Fruit fly (Drosophila melanogaster) whole organism, embryonic: Measurements from ENCODE around the gene CG46439.
A peak's percentile ranks its signal among the peaks of the same experiment; 100 is the strongest.

Experiments used
- CG10366 ChIP-seq: fragments of 200-800 bp; sonication (Bioruptor generic); IDR thresholded peaks from 2 replicates; pipeline ENCODE4 v1.3.6; 2022; ENCODE audit warnings: missing biosample characterization, missing genetic modification characterization
- CG11696 ChIP-seq: fragments of 200-800 bp; sonication (Bioruptor generic); IDR thresholded peaks from 2 replicates; pipeline ENCODE4 v1.3.6; 2022; ENCODE audit warnings: missing biosample characterization, missing genetic modification characterization
- CG12155 ChIP-seq: fragments of 200-800 bp; sonication (Bioruptor generic); optimal IDR thresholded peaks from 3 replicates; lab custom pipeline; 2016; ENCODE audit warnings: missing biosample characterization, missing genetic modification characterization
- CG12769 ChIP-seq: fragments of 200-800 bp; sonication (Bioruptor generic); optimal IDR thresholded peaks from 2 replicates; lab custom pipeline; 2019; ENCODE audit warnings: missing biosample characterization, mild to moderate bottlenecking, missing genetic modification characterization, moderate library complexity
- CG12942 ChIP-seq: fragments of 200-800 bp; sonication (Bioruptor generic); optimal IDR thresholded peaks from 3 replicates; lab custom pipeline; 2016; ENCODE audit warnings: missing biosample characterization, missing genetic modification characterization
- CG13624 ChIP-seq: fragments of 200-800 bp; sonication (Bioruptor generic); optimal IDR thresholded peaks from 2 replicates; lab custom pipeline; 2016; ENCODE audit warnings: missing biosample characterization, missing genetic modification characterization
- CG15696 ChIP-seq: fragments of 200-800 bp; sonication (Bioruptor generic); optimal IDR thresholded peaks from 2 replicates; lab custom pipeline; 2019; ENCODE audit warnings: missing biosample characterization, mild to moderate bottlenecking, missing genetic modification characterization, moderate library complexity
- CG17186 ChIP-seq: fragments of 200-800 bp; sonication (Bioruptor generic); optimal IDR thresholded peaks from 3 replicates; lab custom pipeline; 2017; ENCODE audit warnings: missing biosample characterization, missing genetic modification reagents, missing genetic modification characterization
- CG17328 ChIP-seq: fragments of 200-800 bp; sonication (Bioruptor generic); IDR thresholded peaks from 2 replicates; pipeline ENCODE4 v1.3.6; 2022; ENCODE audit warnings: missing biosample characterization, missing genetic modification characterization
- CG17912 ChIP-seq: fragments of 200-800 bp; sonication (Bioruptor generic); optimal IDR thresholded peaks from 2 replicates; lab custom pipeline; 2018; ENCODE audit warnings: missing biosample characterization, mild to moderate bottlenecking, missing genetic modification characterization
- CG18011 ChIP-seq: fragments of 200-800 bp; sonication (Bioruptor generic); optimal IDR thresholded peaks from 2 replicates; lab custom pipeline; 2017; ENCODE audit warnings: missing biosample characterization, missing genetic modification characterization, mild to moderate bottlenecking, moderate library complexity, missing genotype
- CG3847 ChIP-seq: fragments of 200-800 bp; sonication (Bioruptor generic); IDR thresholded peaks from 2 replicates; pipeline ENCODE4 v1.3.6; 2022; ENCODE audit warnings: missing biosample characterization, missing genetic modification characterization
- CG4404 ChIP-seq: fragments of 200-800 bp; sonication (Bioruptor generic); IDR thresholded peaks from 2 replicates; pipeline ENCODE4 v1.3.6; 2022; ENCODE audit warnings: missing biosample characterization, missing genetic modification characterization
- CG6654 ChIP-seq: fragments of 200-800 bp; sonication (Bioruptor generic); optimal IDR thresholded peaks from 2 replicates; lab custom pipeline; 2017; ENCODE audit warnings: missing biosample characterization, mild to moderate bottlenecking, missing genetic modification characterization
- CG7357 ChIP-seq: fragments of 200-800 bp; sonication (Bioruptor generic); IDR thresholded peaks from 3 replicates; pipeline ENCODE4 v1.3.6; 2022; ENCODE audit warnings: missing biosample characterization, missing genetic modification characterization
- CG7372 ChIP-seq: fragments of 200-800 bp; sonication (Bioruptor generic); IDR thresholded peaks from 2 replicates; pipeline ENCODE4 v1.3.6; 2022; ENCODE audit warnings: missing biosample characterization, missing genetic modification characterization
- CTCF ChIP-seq: fragments of 200-800 bp; sonication (Bioruptor generic); optimal IDR thresholded peaks from 2 replicates; lab custom pipeline; 2017; ENCODE audit warnings: missing biosample characterization, mild to moderate bottlenecking, missing genetic modification characterization, moderate library complexity
- Dip3 ChIP-seq: fragments of 200-800 bp; sonication (Bioruptor generic); optimal IDR thresholded peaks from 3 replicates; lab custom pipeline; 2016; ENCODE audit warnings: missing biosample characterization, missing genetic modification characterization
- Dll ChIP-seq: fragments of 200-800 bp; sonication (Bioruptor generic); IDR thresholded peaks from 4 replicates; pipeline ENCODE4 v1.3.6; 2022; ENCODE audit warnings: missing biosample characterization, missing genetic modification characterization; ENCODE audit not compliant: partially characterized antibody
- E2f2 ChIP-seq: fragments of 200-800 bp; sonication (Bioruptor generic); IDR thresholded peaks from 2 replicates; pipeline ENCODE4 v1.3.6; 2022; ENCODE audit warnings: missing biosample characterization, missing genetic modification characterization
- ERR ChIP-seq: fragments of 200-800 bp; sonication (Bioruptor generic); optimal IDR thresholded peaks from 2 replicates; lab custom pipeline; 2016; ENCODE audit warnings: missing biosample characterization, missing genetic modification characterization
- Ets97D ChIP-seq: fragments of 200-800 bp; sonication (Bioruptor generic); optimal IDR thresholded peaks from 3 replicates; lab custom pipeline; 2016; ENCODE audit warnings: missing biosample characterization, missing genetic modification characterization
- HLH4C ChIP-seq: fragments of 200-800 bp; sonication (Bioruptor generic); IDR thresholded peaks from 3 replicates; pipeline ENCODE4 v1.3.6; 2022; ENCODE audit warnings: missing biosample characterization, missing genetic modification characterization; ENCODE audit not compliant: partially characterized antibody
- HLHmδ ChIP-seq: fragments of 200-800 bp; sonication (Bioruptor generic); optimal IDR thresholded peaks from 2 replicates; lab custom pipeline; 2018; ENCODE audit warnings: missing biosample characterization, mild to moderate bottlenecking, missing genetic modification characterization, moderate library complexity
- Hr3 ChIP-seq: fragments of 200-800 bp; sonication (Bioruptor generic); optimal IDR thresholded peaks from 3 replicates; lab custom pipeline; 2016; ENCODE audit warnings: missing biosample characterization, missing genetic modification characterization
- Hr51 ChIP-seq, 2 experiments: fragments of 200-800 bp; sonication (Bioruptor generic); optimal IDR thresholded peaks; 2 replicates in 1 of 2; 3 replicates in 1 of 2; lab custom pipeline; 2016 to 2018; ENCODE audit warnings: missing biosample characterization in 2 of 2, missing genetic modification characterization in 2 of 2, mild to moderate bottlenecking in 1 of 2, moderate library complexity in 1 of 2
- Mad ChIP-seq: fragments of 200-800 bp; sonication (Bioruptor generic); optimal IDR thresholded peaks from 2 replicates; lab custom pipeline; 2016; ENCODE audit warnings: missing biosample characterization, missing genetic modification characterization
- Meics ChIP-seq: fragments of 200-800 bp; sonication (Bioruptor generic); optimal IDR thresholded peaks from 2 replicates; lab custom pipeline; 2017; ENCODE audit warnings: missing biosample characterization, mild to moderate bottlenecking, missing genetic modification characterization
- Oli ChIP-seq: fragments of 200-800 bp; sonication (Bioruptor generic); optimal IDR thresholded peaks from 2 replicates; lab custom pipeline; 2018; ENCODE audit warnings: missing biosample characterization, mild to moderate bottlenecking, missing genetic modification characterization, moderate library complexity
- Ravus ChIP-seq: fragments of 200-800 bp; sonication (Bioruptor generic); IDR thresholded peaks from 2 replicates; pipeline ENCODE4 v1.3.6; 2022; ENCODE audit warnings: missing biosample characterization, missing genetic modification characterization
- Vsx1 ChIP-seq: fragments of 200-800 bp; sonication (Bioruptor generic); optimal IDR thresholded peaks from 2 replicates; lab custom pipeline; 2017; ENCODE audit warnings: missing biosample characterization, mild to moderate bottlenecking, missing genetic modification characterization, missing genetic modification reagents
- ac ChIP-seq: fragments of 200-800 bp; sonication (Bioruptor generic); optimal IDR thresholded peaks from 3 replicates; lab custom pipeline; 2017; ENCODE audit warnings: missing biosample characterization, mild to moderate bottlenecking, missing genetic modification characterization
- ara ChIP-seq: fragments of 200-800 bp; sonication (Bioruptor generic); IDR thresholded peaks from 2 replicates; pipeline ENCODE4 v1.3.6; 2022; ENCODE audit warnings: missing biosample characterization, missing genetic modification characterization
- ash1 ChIP-seq: fragments of 200-800 bp; sonication (Bioruptor generic); optimal IDR thresholded peaks from 2 replicates; lab custom pipeline; 2018; ENCODE audit warnings: missing biosample characterization, mild to moderate bottlenecking, missing genetic modification characterization
- chinmo ChIP-seq: fragments of 200-800 bp; sonication (Bioruptor generic); IDR thresholded peaks from 4 replicates; pipeline ENCODE4 v1.3.6; 2022; ENCODE audit warnings: missing biosample characterization, missing genetic modification characterization; ENCODE audit not compliant: partially characterized antibody
- esg ChIP-seq: fragments of 200-800 bp; sonication (Bioruptor generic); conservative IDR thresholded peaks from 2 replicates; pipeline ENCODE4 v1.3.6; 2022; ENCODE audit warnings: missing biosample characterization, missing genetic modification characterization
- fd102C ChIP-seq: fragments of 200-800 bp; sonication (Bioruptor generic); optimal IDR thresholded peaks from 2 replicates; lab custom pipeline; 2018; ENCODE audit warnings: missing biosample characterization, mild to moderate bottlenecking, missing genetic modification characterization, moderate library complexity
- gce ChIP-seq: fragments of 200-800 bp; sonication (Bioruptor generic); IDR thresholded peaks from 3 replicates; pipeline ENCODE4 v1.3.6; 2022; ENCODE audit warnings: missing biosample characterization, missing genetic modification characterization
- inv ChIP-seq: fragments of 200-800 bp; sonication (Bioruptor generic); IDR thresholded peaks from 2 replicates; pipeline ENCODE4 v1.3.6; 2022; ENCODE audit warnings: missing biosample characterization, missing genetic modification characterization; ENCODE audit not compliant: partially characterized antibody
- lola ChIP-seq, 3 experiments: fragments of >200 bp in 2 of 3; fragments of 200-800 bp in 1 of 3; sonication (Bioruptor generic) in 1 of 3; optimal IDR thresholded peaks; 2 replicates each; lab custom pipeline; 2017 to 2019; ENCODE audit warnings: missing biosample characterization in 3 of 3, missing genetic modification characterization in 3 of 3, mild to moderate bottlenecking in 1 of 3, moderate library complexity in 1 of 3
- pan ChIP-seq, 4 experiments: fragments of >200 bp in 3 of 4; fragments of 200-800 bp in 1 of 4; sonication (Bioruptor generic) in 1 of 4; optimal IDR thresholded peaks in 3 of 4; IDR thresholded peaks in 1 of 4; 2 replicates each; pipeline versions ENCODE4 v1.3.6 to Lab custom; 2017 to 2022; ENCODE audit warnings: missing biosample characterization in 2 of 4, missing genetic modification characterization in 2 of 4, mixed read lengths in 1 of 4
- pnt ChIP-seq: fragments of 200-800 bp; sonication (Bioruptor generic); optimal IDR thresholded peaks from 3 replicates; lab custom pipeline; 2016; ENCODE audit warnings: missing biosample characterization, missing genetic modification characterization
- repo ChIP-seq: fragments of 200-800 bp; sonication (Bioruptor generic); optimal IDR thresholded peaks from 2 replicates; lab custom pipeline; 2016; ENCODE audit warnings: missing biosample characterization, missing genetic modification characterization
- tio ChIP-seq: fragments of 200-800 bp; sonication (Bioruptor generic); optimal IDR thresholded peaks from 2 replicates; lab custom pipeline; 2017; ENCODE audit warnings: missing biosample characterization, missing genetic modification characterization, inconsistent platforms
- trem ChIP-seq: fragments of 200-800 bp; optimal IDR thresholded peaks from 3 replicates; lab custom pipeline; 2019; ENCODE audit warnings: missing biosample characterization, mild to moderate bottlenecking, missing genetic modification characterization, moderate library complexity
- vfl ChIP-seq: fragments of 200-800 bp; sonication (Bioruptor generic); optimal IDR thresholded peaks from 2 replicates; lab custom pipeline; 2016; ENCODE audit warnings: missing biosample characterization, missing genetic modification characterization
- zen ChIP-seq: fragments of 200-800 bp; sonication (Bioruptor generic); optimal IDR thresholded peaks from 3 replicates; lab custom pipeline; 2018; ENCODE audit warnings: missing biosample characterization, mild to moderate bottlenecking, missing genetic modification characterization, moderate library complexity
- zfh1 ChIP-seq: fragments of 200-800 bp; sonication (Bioruptor generic); IDR thresholded peaks from 3 replicates; pipeline ENCODE4 v1.3.6; 2022; ENCODE audit warnings: missing biosample characterization, missing genetic modification characterization

CG46439 gene

DNA sequence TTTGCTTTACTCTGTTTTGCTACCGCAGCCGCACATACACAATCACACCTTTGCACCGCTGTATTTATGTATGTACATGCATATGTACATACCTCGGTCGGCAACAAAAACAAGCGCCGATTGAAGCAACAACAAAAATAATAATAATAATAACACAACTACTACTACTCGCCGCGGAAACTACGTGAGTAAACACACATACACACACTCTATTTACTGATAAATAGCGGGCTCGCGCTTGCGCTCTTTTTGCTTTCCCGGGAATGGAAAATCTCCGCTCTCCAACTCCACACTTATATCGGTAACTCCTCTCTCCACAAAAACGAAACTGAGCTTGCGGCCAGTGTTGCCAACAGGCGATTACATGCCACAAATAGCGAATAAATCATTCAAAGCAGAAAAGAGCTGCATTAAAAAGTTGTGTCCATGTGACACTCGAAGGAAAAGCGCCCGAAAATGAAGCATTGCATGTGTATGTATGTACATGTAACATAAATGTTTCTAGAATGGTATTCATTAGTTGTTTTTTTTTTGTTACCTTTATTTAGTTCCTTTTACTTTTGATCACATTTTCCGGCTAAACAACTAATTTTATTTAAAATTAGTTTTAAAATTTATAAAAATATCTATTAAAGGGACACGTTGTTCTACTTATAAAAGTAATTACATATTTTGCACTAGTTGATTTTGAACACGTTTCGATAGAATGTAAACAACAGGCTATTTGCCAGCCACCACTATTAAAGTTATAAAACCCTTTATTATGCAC is 22.8 kb upstream of the CG46439 start (continued):
- TF ChIP-seq CG3847 (GFP tag; lab: Robert Waterston, UW): peak; percentile 54
- 0 out of 2 replicates have a peak, but pooled peaks have one; percentile 26 for TF ChIP-seq CG11696 (GFP tag; lab: Robert Waterston, UW)
- peak; percentile 17 for TF ChIP-seq ERR (GFP tag; lab: Kevin White, UChicago)
- peak; percentile 79 for TF ChIP-seq ash1 (GFP tag; lab: Kevin White, UChicago)
- peak; percentile 24; the same call in 1 of the 2 replicates for TF ChIP-seq CG10366 (GFP tag; lab: Robert Waterston, UW)
- TF ChIP-seq HLH4C (GFP tag; lab: Robert Waterston, UW): no peak
- no peak for TF ChIP-seq Ravus (GFP tag; lab: Robert Waterston, UW)
- TF ChIP-seq CG4404 (GFP tag; lab: Robert Waterston, UW): peak; percentile 25; the same call in 1 of the 2 replicates
- TF ChIP-seq CG15696 (tag; lab: Kevin White, UChicago): peak; percentile 88
- TF ChIP-seq CG17912 (GFP tag; lab: Kevin White, UChicago): peak; percentile 92
- no peak for TF ChIP-seq CG7357 (GFP tag; lab: Robert Waterston, UW)
- peak; percentile 81 for TF ChIP-seq HLHmδ (GFP tag; lab: Kevin White, UChicago)
- peak; percentile 71 for TF ChIP-seq Vsx1 (GFP tag; lab: Kevin White, UChicago)
- TF ChIP-seq Dll (GFP tag; lab: Robert Waterston, UW): no peak
- TF ChIP-seq CG6654 (GFP tag; lab: Kevin White, UChicago): no peak
- no peak for TF ChIP-seq esg (GFP tag; lab: Robert Waterston, UW)
- no peak for TF ChIP-seq trem (tag; lab: Kevin White, UChicago)
- TF ChIP-seq CG12155 (GFP tag; lab: Kevin White, UChicago): peak; percentile 61
- peak; percentile 98 for TF ChIP-seq chinmo (GFP tag; lab: Robert Waterston, UW)
- TF ChIP-seq CG12942 (GFP tag; lab: Kevin White, UChicago): peak; percentile 44
- TF ChIP-seq CG17328: peak; percentile 69
- peak; percentile 8 for TF ChIP-seq Ets97D (GFP tag; lab: Kevin White, UChicago)
- TF ChIP-seq Dip3 (GFP tag; lab: Kevin White, UChicago): peak; percentile 31
- peak; percentile 49 for TF ChIP-seq repo (GFP tag; lab: Kevin White, UChicago)
- peak; percentile 6 for TF ChIP-seq CTCF (GFP tag; lab: Kevin White, UChicago)
- TF ChIP-seq CG12769: peak; percentile 91
- TF ChIP-seq lola (GFP tag; optimal IDR thresholded peaks at IDR 0.05; lab: Kevin White, UChicago): peak in 1 of 3 experiments; percentile 18
- TF ChIP-seq Hr51 (GFP tag; optimal IDR thresholded peaks at IDR 0.05; lab: Kevin White, UChicago): peak; percentile 48 to 76
- no peak for TF ChIP-seq inv
- TF ChIP-seq pan (optimal IDR thresholded peaks at IDR 0.05; lab: Kevin White, UChicago): no peak
- TF ChIP-seq pan (GFP tag; optimal IDR thresholded peaks at IDR 0.05 in 1 of 2, IDR thresholded peaks at IDR 0.05 in 1 of 2): peak in 1 of 2 experiments; percentile 47
- TF ChIP-seq tio (GFP tag; lab: Kevin White, UChicago): no peak
- TF ChIP-seq Mad: peak; percentile 7
- TF ChIP-seq vfl (GFP tag; lab: Kevin White, UChicago): peak; percentile 24
- TF ChIP-seq fd102C (GFP tag; lab: Kevin White, UChicago): peak; percentile 88
- TF ChIP-seq gce: 0 out of 3 replicates have a peak, but pooled peaks have one; percentile 47
- TF ChIP-seq ac: peak; percentile 70
- TF ChIP-seq CG7372 (GFP tag; lab: Robert Waterston, UW): no peak
- TF ChIP-seq pnt (GFP tag; lab: Kevin White, UChicago): peak; percentile 48
- TF ChIP-seq zen (tag; lab: Kevin White, UChicago): peak; percentile 31
- TF ChIP-seq ara (GFP tag; lab: Robert Waterston, UW): peak; percentile 76
- TF ChIP-seq zfh1: peak; percentile 77
- peak; percentile 47 for TF ChIP-seq CG17186 (GFP tag; lab: Kevin White, UChicago)
- TF ChIP-seq Hr3 (GFP tag; lab: Kevin White, UChicago): peak; percentile 19
- no peak for TF ChIP-seq Oli (tag; lab: Kevin White, UChicago)
- peak; percentile 37 for TF ChIP-seq CG13624 (GFP tag; lab: Kevin White, UChicago)
- peak; percentile 50; the same call in 1 of the 2 replicates for TF ChIP-seq E2f2 (GFP tag; lab: Robert Waterston, UW)
- TF ChIP-seq CG18011 (GFP tag; lab: Kevin White, UChicago): peak; percentile 23
- peak; percentile 74 for TF ChIP-seq Meics
